Fruit fly (Drosophila melanogaster): ENCODE results near the gene TTLL6B.

The TTLL6B gene

DNA sequence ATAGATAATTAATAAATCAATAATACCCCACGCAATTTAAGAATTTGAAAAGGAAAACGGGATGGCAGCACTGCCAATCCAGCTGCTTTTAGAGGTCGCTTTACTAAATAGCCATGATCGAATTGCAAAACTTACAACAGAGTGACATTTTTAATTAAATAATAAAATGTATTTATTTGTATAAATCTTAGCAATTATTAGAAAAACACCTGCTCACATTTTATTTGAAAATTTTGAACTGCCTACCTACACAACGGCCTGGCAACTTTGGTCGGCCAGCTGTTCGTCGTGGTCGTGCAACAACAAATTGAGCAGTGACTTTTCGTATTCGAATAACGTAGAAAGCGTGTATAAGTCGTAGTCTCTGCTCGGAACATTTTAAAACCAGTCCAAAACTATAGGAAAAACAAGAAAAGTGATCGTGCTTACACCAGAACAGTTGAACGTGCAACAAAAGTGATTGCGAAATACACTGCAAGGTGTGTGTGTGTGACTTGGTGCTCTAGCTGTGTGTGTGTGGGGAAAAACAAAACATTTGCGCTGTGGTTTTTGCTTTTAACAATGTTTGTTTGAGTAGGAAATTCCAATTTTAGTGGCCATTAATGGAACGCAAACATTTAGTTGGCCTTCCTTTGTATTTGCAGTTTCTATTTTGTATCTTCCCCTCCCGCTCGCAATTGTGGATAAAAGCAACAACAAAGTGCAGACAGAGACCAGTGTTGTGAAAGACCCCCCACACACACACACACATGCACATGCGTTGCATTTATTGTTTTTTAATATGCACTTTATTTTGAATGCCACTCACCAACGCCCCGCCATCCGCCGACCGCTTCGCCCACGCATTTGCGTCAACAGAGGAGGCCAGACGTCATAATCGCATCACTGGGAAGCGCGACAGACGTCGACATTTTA lies 24.0 kb upstream of the TTLL6B start, which contains the start of gene CG5938:
Gene CG5938, plus strand, starts transcription at position 262 of the 915 bp plus-strand sequence.
- TF ChIP-seq dsf (GFP tag; optimal IDR thresholded peaks at IDR 0.05; ENCODE audit: borderline replicate concordance) (no peak), h (GFP tag; optimal IDR thresholded peaks at IDR 0.05) (peak; percentile 31), Hr83 (GFP tag; optimal IDR thresholded peaks at IDR 0.05; ENCODE audit: poor library complexity, severe bottlenecking) (peak; percentile 49), jim (GFP tag; optimal IDR thresholded peaks at IDR 0.05) (peak; percentile 35), Hnf4 (GFP tag; optimal IDR thresholded peaks at IDR 0.05) (peak; percentile 30), HLH106 (tag; optimal IDR thresholded peaks at IDR 0.05) (peak; percentile 55), sv (GFP tag; optimal IDR thresholded peaks at IDR 0.05) (peak; percentile 40), br (GFP tag; optimal IDR thresholded peaks at IDR 0.05) (peak; percentile 14), rgr (GFP tag; optimal IDR thresholded peaks at IDR 0.05) (peak; percentile 29), Sp1 (GFP tag; optimal IDR thresholded peaks at IDR 0.05) (peak; percentile 15), Jra (GFP tag; optimal IDR thresholded peaks at IDR 0.05) (peak; percentile 23), tai (GFP tag; optimal IDR thresholded peaks at IDR 0.05) (no peak), Rel (GFP tag; optimal IDR thresholded peaks at IDR 0.05) (no peak), Rel (tag; optimal IDR thresholded peaks at IDR 0.05) (peak; percentile 94), foxo (GFP tag; optimal IDR thresholded peaks at IDR 0.05) (peak in 1 of 2 experiments; percentile 21), Abd-B (GFP tag; optimal IDR thresholded peaks at IDR 0.05) (no peak)

DNA sequence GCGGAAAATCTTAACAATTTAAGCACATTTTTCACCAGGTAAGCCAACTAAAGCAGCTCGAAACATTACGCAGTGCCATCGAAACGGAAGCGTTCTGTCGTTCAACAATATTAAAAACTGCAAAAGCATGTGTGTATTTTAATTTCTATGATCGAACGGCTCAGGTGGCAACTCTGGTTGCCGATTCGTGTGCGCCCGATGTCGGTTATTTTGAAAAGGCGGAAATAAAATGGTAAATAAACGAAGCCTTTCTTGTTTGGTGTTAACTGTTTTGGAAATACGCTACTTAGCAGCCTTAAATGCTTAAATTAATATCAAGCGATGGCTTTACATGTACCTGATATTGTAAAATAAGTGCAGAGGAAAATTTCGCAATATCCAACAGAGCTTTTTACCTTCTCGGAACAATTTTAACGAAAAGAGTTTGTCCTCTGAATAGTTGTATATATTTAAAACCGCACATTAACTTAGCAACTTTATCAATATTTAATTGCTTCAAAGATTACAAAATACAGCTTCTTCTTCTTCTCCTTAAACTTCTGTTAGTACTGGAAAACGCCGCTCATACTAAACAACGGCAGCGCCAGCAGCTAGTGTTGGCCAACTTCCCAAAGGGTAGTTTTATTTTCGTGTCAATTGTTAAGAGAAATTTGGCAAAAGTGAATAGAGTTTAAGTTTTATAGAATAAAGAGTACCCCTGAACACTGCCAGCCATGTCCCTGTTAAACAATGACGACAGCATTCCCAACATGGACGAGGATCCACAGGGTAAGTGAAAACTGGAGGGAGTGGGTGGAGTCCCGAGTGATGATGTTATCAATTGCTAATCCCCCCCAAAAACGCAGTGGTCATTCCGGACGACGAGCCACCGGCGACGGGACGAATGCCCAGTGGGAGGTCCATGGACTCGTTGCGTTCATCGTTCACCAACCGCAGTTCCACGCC lies 22.6 kb upstream of the TTLL6B start, which contains the start of gene CG5934:
Gene CG5934, plus strand, starts transcription at position 588 of the 945 bp plus-strand sequence.
- TF ChIP-seq HLH106 (tag; optimal IDR thresholded peaks at IDR 0.05) (no peak), dsf (GFP tag; optimal IDR thresholded peaks at IDR 0.05; ENCODE audit: borderline replicate concordance) (no peak), Sp1 (GFP tag; optimal IDR thresholded peaks at IDR 0.05) (peak; percentile 22), CG9705 (GFP tag; optimal IDR thresholded peaks at IDR 0.05) (no peak), woc (GFP tag; optimal IDR thresholded peaks at IDR 0.05) (no peak), Hr78 (GFP tag; optimal IDR thresholded peaks at IDR 0.05) (no peak), Dfd (GFP tag; optimal IDR thresholded peaks at IDR 0.05) (no peak), GATAd (GFP tag; optimal IDR thresholded peaks at IDR 0.05) (no peak), pan (optimal IDR thresholded peaks at IDR 0.05) (no peak), sage (GFP tag; optimal IDR thresholded peaks at IDR 0.05) (no peak), Hr83 (GFP tag; optimal IDR thresholded peaks at IDR 0.05; ENCODE audit: poor library complexity, severe bottlenecking) (peak; percentile 59), CG32264 (GFP tag; optimal IDR thresholded peaks at IDR 0.05) (no peak), dl (GFP tag; optimal IDR thresholded peaks at IDR 0.05; ENCODE audit: insufficient read depth in 1 of 2, partially characterized antibody in 2 of 2) (no peak), foxo (GFP tag; optimal IDR thresholded peaks at IDR 0.05) (peak; percentile 15 to 51), Hnf4 (GFP tag; optimal IDR thresholded peaks at IDR 0.05) (no peak), lola (GFP tag; optimal IDR thresholded peaks at IDR 0.05) (no peak), psq (GFP tag; optimal IDR thresholded peaks at IDR 0.05) (peak; percentile 11), rgr (GFP tag; optimal IDR thresholded peaks at IDR 0.05) (peak; percentile 54), CrebA (GFP tag; optimal IDR thresholded peaks at IDR 0.05; ENCODE audit: borderline replicate concordance) (no peak), fru (GFP tag; optimal IDR thresholded peaks at IDR 0.05) (no peak), N (GFP tag; optimal IDR thresholded peaks at IDR 0.05) (no peak), tai (GFP tag; optimal IDR thresholded peaks at IDR 0.05) (no peak), h (GFP tag; optimal IDR thresholded peaks at IDR 0.05) (peak; percentile 68), Abd-B (GFP tag; optimal IDR thresholded peaks at IDR 0.05) (no peak), usp (GFP tag; optimal IDR thresholded peaks at IDR 0.05) (no peak), br (GFP tag; optimal IDR thresholded peaks at IDR 0.05) (peak; percentile 32), Jra (GFP tag; optimal IDR thresholded peaks at IDR 0.05) (no peak), OdsH (GFP tag; optimal IDR thresholded peaks at IDR 0.05) (peak; percentile 29), ey (GFP tag; optimal IDR thresholded peaks at IDR 0.05) (peak; percentile 48), dmrt93B (GFP tag; optimal IDR thresholded peaks at IDR 0.05) (peak; percentile 16), brk (GFP tag; optimal IDR thresholded peaks at IDR 0.05) (no peak), Mio (GFP tag; optimal IDR thresholded peaks at IDR 0.05) (no peak), sv (GFP tag; optimal IDR thresholded peaks at IDR 0.05) (peak; percentile 23), Rel (GFP tag; optimal IDR thresholded peaks at IDR 0.05) (no peak), Rel (tag; optimal IDR thresholded peaks at IDR 0.05) (peak; percentile 77), jim (GFP tag; optimal IDR thresholded peaks at IDR 0.05) (no peak), Myc (optimal IDR thresholded peaks at IDR 0.05) (peak; percentile 10), Dif (GFP tag; optimal IDR thresholded peaks at IDR 0.05; ENCODE audit: partially characterized antibody) (no peak), Vsx2 (GFP tag; optimal IDR thresholded peaks at IDR 0.05; ENCODE audit: partially characterized antibody) (no peak)
